Worm (Caenorhabditis elegans) whole organism, early embryonic: ENCODE data around the gene fbxc-18.
"Not testable (repeated sequence)": the region's sequence is repeated elsewhere in the genome, so short reads cannot be mapped to it uniquely, and the experiment has no call there.

ENCODE experiments used
- B0310.2 ChIP-seq: sonication (generic microtip); optimal IDR thresholded peaks from 2 replicates; lab custom pipeline; 2016; ENCODE audit warnings: mild to moderate bottlenecking, missing genetic modification characterization, missing compliant biosample characterization
- F13C5.2 ChIP-seq: sonication (generic microtip); optimal IDR thresholded peaks from 2 replicates; lab custom pipeline; 2017; ENCODE audit warnings: mild to moderate bottlenecking, missing genetic modification characterization, inconsistent platforms, missing compliant biosample characterization
- aly-1 ChIP-seq: sonication (generic microtip); optimal IDR thresholded peaks from 2 replicates; lab custom pipeline; 2016; ENCODE audit warnings: missing genetic modification characterization, missing compliant biosample characterization
- ama-1 ChIP-seq: fragments of 150-350 bp; optimal IDR thresholded peaks from 2 replicates; lab custom pipeline; 2014
- ceh-13 ChIP-seq: fragments of 200-800 bp; sonication (Bioruptor generic); optimal IDR thresholded peaks from 2 replicates; lab custom pipeline; 2018; ENCODE audit warnings: mild to moderate bottlenecking, missing genetic modification characterization, missing compliant biosample characterization
- ceh-36 ChIP-seq: sonication (generic microtip); optimal IDR thresholded peaks from 2 replicates; lab custom pipeline; 2016; ENCODE audit warnings: missing genetic modification characterization, inconsistent platforms, missing compliant biosample characterization
- ets-7 ChIP-seq: sonication (generic microtip); optimal IDR thresholded peaks from 2 replicates; lab custom pipeline; 2016; ENCODE audit warnings: missing genotype, missing genetic modification characterization, missing compliant biosample characterization
- flt-1 ChIP-seq: fragments of 200-800 bp; sonication (Bioruptor generic); IDR thresholded peaks from 2 replicates; pipeline ENCODE4 v1.3.6; 2022; ENCODE audit warnings: missing genetic modification characterization, missing compliant biosample characterization
- hmbx-1 ChIP-seq: sonication (generic microtip); optimal IDR thresholded peaks from 2 replicates; lab custom pipeline; 2016; ENCODE audit warnings: mild to moderate bottlenecking, missing genetic modification characterization, missing compliant biosample characterization
- hmg-4 ChIP-seq: fragments of 200-800 bp; sonication (Bioruptor generic); optimal IDR thresholded peaks from 2 replicates; lab custom pipeline; 2018; ENCODE audit warnings: mild to moderate bottlenecking, missing genetic modification characterization, missing compliant biosample characterization
- hnd-1 ChIP-seq: sonication (generic microtip); optimal IDR thresholded peaks from 2 replicates; lab custom pipeline; 2016; ENCODE audit warnings: missing genetic modification characterization, missing compliant biosample characterization
- pes-1 ChIP-seq: fragments of 200-800 bp; sonication (Bioruptor generic); IDR thresholded peaks from 2 replicates; pipeline ENCODE4 v1.3.6; 2022; ENCODE audit warnings: missing genetic modification reagents, missing genetic modification characterization, missing compliant biosample characterization
- scrt-1 ChIP-seq: fragments of 200-800 bp; sonication (Bioruptor generic); IDR thresholded peaks from 2 replicates; pipeline ENCODE4 v1.3.6; 2022; ENCODE audit warnings: missing genetic modification characterization, missing compliant biosample characterization
- sea-1 ChIP-seq: fragments of 200-800 bp; sonication (Bioruptor generic); conservative IDR thresholded peaks from 2 replicates; pipeline ENCODE4 v1.3.6; 2022; ENCODE audit warnings: missing genetic modification characterization, missing compliant biosample characterization
- tbx-11 ChIP-seq: fragments of 200-800 bp; sonication (Bioruptor generic); IDR thresholded peaks from 2 replicates; pipeline ENCODE4 v1.3.6; 2022; ENCODE audit warnings: missing genetic modification characterization, missing compliant biosample characterization
- tbx-37 ChIP-seq: fragments of 200-800 bp; sonication (Bioruptor generic); conservative IDR thresholded peaks from 2 replicates; pipeline ENCODE4 v1.3.6; 2022; ENCODE audit warnings: missing genetic modification reagents, missing genetic modification characterization, missing compliant biosample characterization
- tra-4 ChIP-seq: sonication (generic microtip); optimal IDR thresholded peaks from 2 replicates; lab custom pipeline; 2017; ENCODE audit warnings: missing genetic modification characterization, missing compliant biosample characterization

fbxc-18 gene

DNA sequence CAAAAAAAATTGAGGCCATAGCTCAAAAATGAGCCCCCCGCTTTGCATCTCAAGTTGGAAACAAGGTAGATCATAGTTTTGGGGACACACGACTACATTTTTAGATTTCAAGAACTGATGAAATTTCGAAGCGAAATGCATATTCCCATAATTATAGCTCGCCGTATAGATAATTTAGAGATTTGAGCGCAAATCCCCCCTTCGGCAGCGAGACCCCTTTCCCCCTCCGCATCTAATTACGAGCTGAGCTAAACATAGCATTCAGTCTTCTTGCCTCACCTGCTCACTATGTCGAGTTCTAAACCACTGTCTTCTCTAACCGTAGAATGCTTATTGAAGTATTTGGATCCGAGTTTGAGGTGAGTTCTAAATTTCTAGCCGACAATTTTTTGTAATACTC, 12.3 kb upstream of the fbxc-18 start, which contains the start of the genes fbxc-17 and fbxc-15:
Gene fbxc-17, minus strand, starts transcription at position 101 of the 400 bp plus-strand sequence.
Gene fbxc-15, plus strand, starts transcription at position 289 of the 400 bp plus-strand sequence.
- no peak for TF ChIP-seq pes-1 (GFP tag; lab: Robert Waterston, UW)
- no peak for TF ChIP-seq hmg-4 (GFP tag; lab: Kevin White, UChicago)
- TF ChIP-seq ceh-36: no peak
- TF ChIP-seq flt-1 (GFP tag; lab: Robert Waterston, UW): no peak
- no peak for TF ChIP-seq F13C5.2 (tag; lab: Kevin White, UChicago)
- no peak for TF ChIP-seq tra-4 (tag; lab: Kevin White, UChicago)
- TF ChIP-seq tbx-11: no peak
- no peak for TF ChIP-seq scrt-1
- TF ChIP-seq hmbx-1: no peak
- TF ChIP-seq ama-1 (lab: Kevin White, UChicago): no peak
- no peak for TF ChIP-seq tbx-37 (GFP tag; lab: Robert Waterston, UW)
- no peak for TF ChIP-seq B0310.2 (tag; lab: Kevin White, UChicago)
- no peak for TF ChIP-seq hnd-1 (tag; lab: Kevin White, UChicago)
- no peak for TF ChIP-seq ets-7 (tag; lab: Kevin White, UChicago)
- TF ChIP-seq sea-1 (GFP tag; lab: Robert Waterston, UW): no peak
- no peak for TF ChIP-seq aly-1 (tag; lab: Kevin White, UChicago)
- TF ChIP-seq ceh-13 (GFP tag; lab: Kevin White, UChicago): no peak

DNA sequence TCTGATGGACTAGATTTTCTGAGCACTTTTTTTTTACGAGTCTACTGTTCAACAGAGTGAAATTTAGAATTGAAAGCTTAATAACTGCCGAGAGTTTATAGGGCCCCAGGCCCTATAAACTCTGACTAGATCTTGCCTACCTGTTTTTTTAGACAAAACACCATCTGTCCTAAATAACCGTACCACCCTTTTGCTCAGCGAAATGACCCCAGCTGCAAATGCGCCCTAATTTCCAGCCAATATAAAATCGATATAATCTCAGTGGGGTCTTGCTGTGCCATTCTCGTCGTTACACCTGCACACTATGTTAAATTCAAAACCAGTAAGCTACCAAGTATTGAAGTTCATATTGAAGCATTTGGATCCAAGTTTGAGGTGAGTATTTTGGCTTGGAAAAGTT, 7.1 kb upstream of the fbxc-18 start, which contains the start of gene fbxc-14:
Gene fbxc-14, plus strand, starts transcription at position 301 of the 400 bp plus-strand sequence.
- no peak for TF ChIP-seq tbx-11
- no peak for TF ChIP-seq hnd-1 (tag; lab: Kevin White, UChicago)
- TF ChIP-seq aly-1 (tag; lab: Kevin White, UChicago): no peak
- TF ChIP-seq ceh-13 (GFP tag; lab: Kevin White, UChicago): no peak
- no peak for TF ChIP-seq B0310.2 (tag; lab: Kevin White, UChicago)
- no peak for TF ChIP-seq scrt-1
- no peak for TF ChIP-seq ama-1 (lab: Kevin White, UChicago)
- no peak for TF ChIP-seq sea-1 (GFP tag; lab: Robert Waterston, UW)
- TF ChIP-seq pes-1 (GFP tag; lab: Robert Waterston, UW): no peak
- TF ChIP-seq hmbx-1: no peak
- TF ChIP-seq flt-1 (GFP tag; lab: Robert Waterston, UW): no peak
- TF ChIP-seq hmg-4 (GFP tag; lab: Kevin White, UChicago): no peak
- no peak for TF ChIP-seq tbx-37 (GFP tag; lab: Robert Waterston, UW)
- no peak for TF ChIP-seq F13C5.2 (tag; lab: Kevin White, UChicago)
- TF ChIP-seq ets-7 (tag; lab: Kevin White, UChicago): no peak
- TF ChIP-seq tra-4 (tag; lab: Kevin White, UChicago): no peak
- TF ChIP-seq ceh-36: no peak

DNA sequence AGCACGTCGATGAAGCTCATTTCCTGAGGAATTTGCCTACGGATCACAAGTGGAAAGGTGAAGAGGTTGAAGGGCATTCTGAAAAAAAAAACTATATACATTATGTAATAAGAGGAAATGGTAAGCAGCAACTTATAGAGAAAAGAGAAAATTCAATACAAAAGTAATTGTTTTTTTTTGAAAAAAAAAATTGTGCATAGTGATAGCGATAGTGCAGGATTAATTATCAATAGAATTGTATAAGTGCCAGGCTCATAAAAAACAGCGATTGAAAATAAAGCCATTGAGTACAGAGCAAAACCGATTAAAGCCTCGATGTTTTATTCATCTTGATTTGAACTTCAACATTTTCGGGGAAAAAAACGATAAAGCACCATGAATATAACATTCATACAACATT, 6.0 kb upstream of the fbxc-18 start, which contains the start of gene C32B5.15:
Gene C32B5.15, minus strand, starts transcription at position 101 of the 400 bp plus-strand sequence.
- TF ChIP-seq B0310.2 (tag; lab: Kevin White, UChicago) (no peak), hmg-4 (GFP tag; lab: Kevin White, UChicago) (no peak), aly-1 (tag; lab: Kevin White, UChicago) (no peak), ceh-36 (no peak), tbx-37 (GFP tag; lab: Robert Waterston, UW) (no peak), hmbx-1 (no peak), hnd-1 (tag; lab: Kevin White, UChicago) (no peak), pes-1 (GFP tag; lab: Robert Waterston, UW) (no peak), sea-1 (GFP tag; lab: Robert Waterston, UW) (no peak), ets-7 (tag; lab: Kevin White, UChicago) (no peak), scrt-1 (no peak), F13C5.2 (tag; lab: Kevin White, UChicago) (no peak), tbx-11 (no peak), tra-4 (tag; lab: Kevin White, UChicago) (no peak)

DNA sequence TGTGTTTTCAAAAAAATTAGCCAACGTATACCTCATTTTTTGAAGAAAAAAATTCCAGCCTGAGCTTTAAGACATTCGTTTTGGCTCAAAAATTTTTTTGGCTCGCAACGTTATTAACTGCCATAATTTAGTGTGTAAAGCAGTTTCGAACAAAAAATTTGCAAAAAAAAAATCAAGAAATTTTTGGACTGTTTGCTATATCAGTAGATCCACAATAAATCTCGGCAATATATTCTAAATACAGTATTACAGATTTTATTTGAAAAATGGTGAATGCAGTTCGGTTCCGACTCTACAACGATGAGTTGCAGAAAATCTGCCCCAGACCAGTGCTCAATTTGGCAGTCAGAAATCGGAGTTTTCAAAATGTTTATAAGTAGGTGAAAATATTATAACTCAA, 1.2 kb upstream of the fbxc-18 start, which contains the start of gene C32B5.6:
Gene C32B5.6, plus strand, starts transcription at position 301 of the 400 bp plus-strand sequence.
- not testable (repeated sequence) for TF ChIP-seq B0310.2 (tag; lab: Kevin White, UChicago); flt-1 (GFP tag; lab: Robert Waterston, UW); pes-1 (GFP tag; lab: Robert Waterston, UW)

DNA sequence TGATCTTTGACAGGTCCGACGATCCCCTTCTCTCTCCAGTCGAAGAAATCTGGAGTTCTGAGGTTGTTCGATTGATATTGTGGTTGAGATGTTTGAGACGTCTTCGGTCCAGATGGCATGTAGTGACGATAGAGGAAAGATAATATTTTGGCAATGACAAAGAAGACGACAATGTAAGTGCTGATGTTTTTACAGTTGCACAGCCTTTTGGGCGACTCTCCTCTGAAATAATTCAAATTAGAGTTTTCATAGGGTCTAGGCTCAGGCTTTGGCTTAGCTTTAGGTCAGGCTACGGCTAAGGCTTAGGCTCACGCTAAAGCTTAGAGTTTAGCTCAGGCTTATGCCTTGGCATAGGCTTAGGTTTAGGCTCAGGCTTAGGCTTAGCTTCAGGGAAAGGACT, 4.9 kb downstream of the fbxc-18 start, which contains the start of gene C32B5.13:
Gene C32B5.13, minus strand, starts transcription at position 101 of the 400 bp plus-strand sequence.
- TF ChIP-seq ama-1 (lab: Kevin White, UChicago) (no peak), ceh-36 (no peak), hmbx-1 (no peak), tbx-37 (GFP tag; lab: Robert Waterston, UW) (no peak), tbx-11 (no peak), aly-1 (tag; lab: Kevin White, UChicago) (no peak), hnd-1 (tag; lab: Kevin White, UChicago) (no peak), sea-1 (GFP tag; lab: Robert Waterston, UW) (no peak), B0310.2 (tag; lab: Kevin White, UChicago) (no peak), flt-1 (GFP tag; lab: Robert Waterston, UW) (no peak)

DNA sequence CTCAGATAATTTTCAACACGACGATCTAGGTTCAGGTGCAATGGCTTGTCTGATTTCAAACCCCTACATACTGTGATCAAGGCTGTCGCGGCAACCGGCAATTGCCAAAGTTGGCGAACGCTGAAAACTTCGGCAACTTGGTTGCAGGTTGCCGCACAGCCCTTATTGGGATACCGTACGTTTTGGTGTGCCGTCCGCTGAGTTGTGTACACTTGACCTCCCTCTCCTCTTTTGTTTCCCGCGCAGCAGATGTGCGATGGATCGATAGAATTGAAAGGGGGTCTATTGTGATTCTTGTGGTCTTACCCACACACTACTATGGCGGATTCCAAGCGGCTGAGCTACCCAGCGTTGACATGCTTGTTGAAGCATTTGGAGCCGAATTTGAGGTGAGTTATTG, 6.6 kb downstream of the fbxc-18 start, which contains the start of the genes C32B5.18 and C32B5.7:
Gene C32B5.18, plus strand, starts transcription at position 301 of the 400 bp plus-strand sequence.
Gene C32B5.7, plus strand, starts transcription at position 311 of the 400 bp plus-strand sequence.
- TF ChIP-seq flt-1 (GFP tag; lab: Robert Waterston, UW) (no peak), hmg-4 (GFP tag; lab: Kevin White, UChicago) (peak; percentile 6)

DNA sequence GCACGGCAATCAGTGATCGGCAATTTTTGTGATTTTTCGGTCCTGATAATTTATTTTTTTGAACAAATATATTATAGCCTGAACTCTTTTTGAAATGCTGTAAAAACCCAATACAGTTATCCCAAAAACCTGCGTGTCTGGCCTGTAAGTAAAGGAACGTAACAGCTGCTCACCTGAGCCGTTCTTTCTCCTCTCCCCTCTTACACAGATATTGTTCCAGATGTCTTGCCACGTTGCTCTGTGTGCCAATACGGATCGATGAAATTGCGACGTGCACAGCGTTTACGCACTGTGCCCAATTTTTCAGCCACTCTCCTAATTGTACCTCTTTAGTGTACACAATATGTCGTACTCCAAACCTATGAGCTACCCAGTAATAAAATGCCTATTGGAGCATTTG, 8.2 kb downstream of the fbxc-18 start, which contains the start of gene sdz-4:
Gene sdz-4, plus strand, starts transcription at position 301 of the 400 bp plus-strand sequence.
- TF ChIP-seq ets-7 (tag; lab: Kevin White, UChicago) (no peak), aly-1 (tag; lab: Kevin White, UChicago) (no peak), pes-1 (GFP tag; lab: Robert Waterston, UW) (no peak), flt-1 (GFP tag; lab: Robert Waterston, UW) (no peak), F13C5.2 (tag; lab: Kevin White, UChicago) (no peak), ama-1 (lab: Kevin White, UChicago) (no peak), tbx-37 (GFP tag; lab: Robert Waterston, UW) (no peak), B0310.2 (tag; lab: Kevin White, UChicago) (no peak), tra-4 (tag; lab: Kevin White, UChicago) (no peak), ceh-36 (no peak), scrt-1 (no peak), ceh-13 (GFP tag; lab: Kevin White, UChicago) (no peak), sea-1 (GFP tag; lab: Robert Waterston, UW) (no peak), hmbx-1 (no peak), tbx-11 (no peak), hmg-4 (GFP tag; lab: Kevin White, UChicago) (no peak), hnd-1 (tag; lab: Kevin White, UChicago) (no peak)
